Worm (Caenorhabditis elegans): ENCODE measurements around the gene str-243.

Gene str-243

DNA sequence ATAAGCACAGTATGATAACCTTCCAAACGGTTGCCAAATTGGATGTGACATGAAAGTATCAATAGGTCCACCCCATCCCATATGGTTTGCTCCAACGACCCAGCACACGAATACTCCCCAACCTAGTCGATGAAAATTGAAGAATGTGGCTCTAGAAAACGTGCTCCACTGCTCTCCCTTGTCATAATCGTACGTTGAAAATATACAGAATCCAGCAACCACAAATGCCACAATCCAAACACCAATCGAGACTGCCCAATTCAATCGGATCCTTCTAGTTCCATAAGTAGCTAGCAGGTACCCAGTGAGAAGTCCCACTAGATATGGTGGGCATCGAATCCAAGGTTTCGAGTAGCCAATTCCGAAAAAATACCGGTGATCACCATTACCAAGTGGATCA, 16.3 kb downstream of the str-243 start:
- TF ChIP-seq tbx-8 (GFP tag; optimal IDR thresholded peaks at IDR 0.05), result no peak
- TF ChIP-seq nhr-2 (tag; optimal IDR thresholded peaks at IDR 0.05), result no peak
- no peak for TF ChIP-seq flh-1 (GFP tag; optimal IDR thresholded peaks at IDR 0.05)
- no peak for TF ChIP-seq mls-2 (tag; optimal IDR thresholded peaks at IDR 0.05)
- no peak for TF ChIP-seq pha-4 (tag; optimal IDR thresholded peaks at IDR 0.05)
- no peak for TF ChIP-seq elt-1 (tag; optimal IDR thresholded peaks at IDR 0.05; ENCODE audit: borderline replicate concordance, insufficient read depth)
- no peak for TF ChIP-seq cnd-1 (tag; optimal IDR thresholded peaks at IDR 0.05)
- TF ChIP-seq ham-2 (GFP tag; optimal IDR thresholded peaks at IDR 0.05), result no peak
- no peak for TF ChIP-seq sptf-1 (tag; optimal IDR thresholded peaks at IDR 0.05)

DNA sequence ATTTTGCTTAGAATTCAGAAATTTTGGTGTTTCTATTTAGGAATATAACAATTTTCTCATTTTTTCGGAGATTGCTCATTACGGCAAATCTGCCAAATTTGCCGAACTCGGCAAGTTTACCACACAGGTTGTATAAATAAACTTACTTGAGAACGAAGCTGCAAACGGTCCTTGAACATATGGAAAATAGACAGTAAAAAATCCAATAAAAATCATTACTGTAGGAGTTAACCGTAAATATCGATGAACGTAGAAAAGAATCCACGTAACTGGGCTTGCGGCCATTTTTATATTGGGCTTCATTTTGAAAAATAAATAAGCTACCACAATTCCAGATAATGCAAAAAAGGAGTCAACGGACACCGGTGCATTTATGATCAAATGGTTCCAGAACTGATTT, 17.7 kb downstream of the str-243 start:
- TF ChIP-seq lsy-2 (tag; optimal IDR thresholded peaks at IDR 0.05), result no peak
- TF ChIP-seq ham-2 (GFP tag; optimal IDR thresholded peaks at IDR 0.05), result no peak
- no peak for TF ChIP-seq cnd-1 (tag; optimal IDR thresholded peaks at IDR 0.05)
- no peak for TF ChIP-seq hlh-1 (tag; optimal IDR thresholded peaks at IDR 0.05)
- TF ChIP-seq nhr-12 (tag; optimal IDR thresholded peaks at IDR 0.05), result no peak
- no peak for TF ChIP-seq lin-13 (tag; optimal IDR thresholded peaks at IDR 0.05)
- no peak for TF ChIP-seq mls-2 (tag; optimal IDR thresholded peaks at IDR 0.05)
- TF ChIP-seq unc-62 (GFP tag; optimal IDR thresholded peaks at IDR 0.05), result no peak
- no peak for TF ChIP-seq nhr-2 (tag; optimal IDR thresholded peaks at IDR 0.05)
- no peak for TF ChIP-seq ceh-39 (tag; optimal IDR thresholded peaks at IDR 0.05)

DNA sequence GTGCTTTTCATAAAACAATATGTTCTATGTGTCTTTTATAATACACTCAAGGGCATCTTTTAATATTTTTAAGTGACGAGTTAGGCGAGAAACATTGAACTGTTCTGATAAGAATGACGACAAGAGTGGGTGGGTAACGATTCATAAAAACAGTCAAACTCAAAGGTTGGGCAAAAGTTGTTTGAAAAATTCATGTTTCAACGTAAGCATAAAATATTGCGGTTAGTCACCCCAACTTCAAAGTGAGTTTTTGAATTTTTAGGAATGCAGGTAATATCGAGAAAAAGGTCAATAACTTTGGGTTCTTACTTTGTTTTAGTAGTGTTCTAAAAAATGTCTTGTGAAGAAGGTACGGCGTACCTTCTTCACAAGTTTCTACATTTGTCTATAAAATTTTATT, 19.2 kb downstream of the str-243 start, which contains the start of gene oac-31:
Gene oac-31, minus strand, starts transcription at position 101 of the 400 bp plus-strand sequence.
- TF ChIP-seq ceh-39 (tag; optimal IDR thresholded peaks at IDR 0.05) (no peak), lin-13 (tag; optimal IDR thresholded peaks at IDR 0.05) (no peak), snpc-4 (tag; optimal IDR thresholded peaks at IDR 0.05) (no peak), nhr-2 (tag; optimal IDR thresholded peaks at IDR 0.05) (no peak), hlh-1 (tag; optimal IDR thresholded peaks at IDR 0.05) (no peak), sem-2 (GFP tag; optimal IDR thresholded peaks at IDR 0.05) (no peak), mab-5 (tag; optimal IDR thresholded peaks at IDR 0.05) (no peak), nhr-28 (tag; optimal IDR thresholded peaks at IDR 0.05) (no peak), ham-2 (GFP tag; optimal IDR thresholded peaks at IDR 0.05) (no peak), cnd-1 (tag; optimal IDR thresholded peaks at IDR 0.05) (no peak), mep-1 (tag; optimal IDR thresholded peaks at IDR 0.05) (no peak), elt-3 (tag; optimal IDR thresholded peaks at IDR 0.05) (no peak), bed-3 (GFP tag; optimal IDR thresholded peaks at IDR 0.05) (no peak), nhr-237 (tag; optimal IDR thresholded peaks at IDR 0.05) (no peak), drap-1 (GFP tag; optimal IDR thresholded peaks at IDR 0.05) (no peak), pha-4 (tag; optimal IDR thresholded peaks at IDR 0.05) (no peak), M03D4.4 (tag; optimal IDR thresholded peaks at IDR 0.05) (no peak), unc-39 (tag; optimal IDR thresholded peaks at IDR 0.05) (no peak), flh-1 (GFP tag; optimal IDR thresholded peaks at IDR 0.05) (no peak)

DNA sequence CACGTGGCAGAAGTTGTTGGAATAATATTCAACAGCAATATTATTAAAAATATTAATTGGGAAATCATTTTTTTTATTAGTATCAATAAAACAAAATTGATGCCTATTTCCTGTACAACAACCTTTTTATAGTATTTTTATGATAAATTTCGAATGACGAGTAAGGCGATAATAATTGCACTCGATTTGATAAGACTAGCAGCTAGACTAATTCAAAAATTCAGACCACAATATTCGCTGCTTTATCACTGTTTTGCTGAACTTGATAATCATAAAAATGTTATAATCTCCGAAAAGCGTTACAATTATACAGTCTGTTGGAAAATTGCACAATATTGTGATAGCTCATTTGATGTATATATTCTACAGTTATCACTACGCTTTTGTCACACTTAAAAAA, 23.1 kb downstream of the str-243 start, which contains the start of gene oac-32:
Gene oac-32, minus strand, starts transcription at position 90 of the 400 bp plus-strand sequence.
- TF ChIP-seq mab-5 (tag; optimal IDR thresholded peaks at IDR 0.05), result no peak
- no peak for TF ChIP-seq nhr-28 (tag; optimal IDR thresholded peaks at IDR 0.05)
- no peak for TF ChIP-seq elt-1 (tag; optimal IDR thresholded peaks at IDR 0.05; ENCODE audit: borderline replicate concordance, insufficient read depth)
- no peak for TF ChIP-seq elt-3 (tag; optimal IDR thresholded peaks at IDR 0.05)
- TF ChIP-seq ceh-43 (GFP tag; optimal IDR thresholded peaks at IDR 0.05), result no peak
- TF ChIP-seq tbx-8 (GFP tag; optimal IDR thresholded peaks at IDR 0.05), result no peak
- TF ChIP-seq nhr-12 (tag; optimal IDR thresholded peaks at IDR 0.05), result no peak
- TF ChIP-seq pha-4 (tag; optimal IDR thresholded peaks at IDR 0.05), result no peak
- no peak for TF ChIP-seq snpc-4 (tag; optimal IDR thresholded peaks at IDR 0.05)

DNA sequence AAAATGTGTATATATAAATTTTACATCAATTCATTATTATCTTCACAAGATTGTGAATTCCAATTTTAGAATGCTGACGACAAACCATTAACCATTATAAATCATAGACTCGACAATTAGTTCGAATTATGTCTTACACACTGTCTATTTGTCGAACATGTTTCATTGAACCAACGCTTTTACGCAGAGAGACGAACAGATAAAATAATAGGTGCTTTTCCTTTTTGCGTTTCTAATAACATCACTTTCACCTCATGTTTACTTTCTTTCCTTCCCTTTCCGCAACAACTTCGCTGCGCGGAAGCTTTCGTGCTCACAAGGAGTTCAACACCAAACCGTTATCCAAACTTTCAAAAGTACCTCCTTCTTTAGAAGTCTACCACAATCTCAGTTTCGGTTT, 25.3 kb downstream of the str-243 start, which contains the start of gene F52F10.2:
Gene F52F10.2, plus strand, starts transcription at position 301 of the 400 bp plus-strand sequence.
- TF ChIP-seq unc-62 (GFP tag; optimal IDR thresholded peaks at IDR 0.05), result no peak
- no peak for TF ChIP-seq M03D4.4 (tag; optimal IDR thresholded peaks at IDR 0.05)

DNA sequence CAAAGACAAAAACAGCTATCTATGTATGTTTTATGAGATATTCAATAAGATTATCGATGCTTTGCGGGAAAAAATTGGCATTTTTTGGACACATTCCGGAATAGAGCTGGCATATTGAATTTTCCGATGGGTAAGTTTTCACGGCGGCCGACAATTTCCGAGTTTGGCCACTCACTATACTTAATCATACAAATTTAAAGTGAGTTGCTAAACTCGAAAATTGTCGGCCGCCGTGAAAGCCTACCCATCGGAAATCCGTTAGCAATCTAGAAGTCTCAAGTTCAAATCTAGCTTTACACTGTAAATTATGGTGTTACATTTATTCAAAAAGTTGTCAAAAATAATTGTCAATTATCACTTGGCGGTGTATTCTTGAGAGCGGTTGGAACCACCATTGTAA, 28.1 kb downstream of the str-243 start:
- no peak for TF ChIP-seq ceh-43 (GFP tag; optimal IDR thresholded peaks at IDR 0.05)
- no peak for TF ChIP-seq ham-2 (GFP tag; optimal IDR thresholded peaks at IDR 0.05)
- TF ChIP-seq flh-1 (GFP tag; optimal IDR thresholded peaks at IDR 0.05), result no peak
- TF ChIP-seq M03D4.4 (tag; optimal IDR thresholded peaks at IDR 0.05), result no peak
- no peak for TF ChIP-seq drap-1 (GFP tag; optimal IDR thresholded peaks at IDR 0.05)

Measured in whole organism, mixed stage, embryonic.